Fruit fly (Drosophila melanogaster) whole organism: ENCODE results near the gene Neurochondrin.

Experiments used
- CG8478 ChIP-seq: fragments of >200 bp; optimal IDR thresholded peaks from 2 replicates; lab custom pipeline; 2018; ENCODE audit warnings: inconsistent platforms
- Dll ChIP-seq: fragments of >200 bp; optimal IDR thresholded peaks from 2 replicates; lab custom pipeline; 2017
- EcR ChIP-seq, 2 experiments: fragments of >200 bp; optimal IDR thresholded peaks; 2 replicates each; lab custom pipeline; 2017; ENCODE audit warnings: missing biosample characterization in 2 of 2, missing genetic modification characterization in 2 of 2, missing genetic modification reagents in 2 of 2
- pan ChIP-seq: fragments of >200 bp; optimal IDR thresholded peaks from 2 replicates; lab custom pipeline; 2017
- psq ChIP-seq: fragments of >200 bp; optimal IDR thresholded peaks from 2 replicates; lab custom pipeline; 2017
- usp ChIP-seq: fragments of >200 bp; optimal IDR thresholded peaks from 2 replicates; lab custom pipeline; 2017; ENCODE audit warnings: missing biosample characterization, missing genetic modification characterization, mixed read lengths

Gene Neurochondrin

dm6 chr3R:6467646-6468350 lies 439 bp upstream of the Neurochondrin start:
- TF ChIP-seq pan (lab: Kevin White, UChicago) (no peak), usp (GFP tag; lab: Kevin White, UChicago) (no peak), Dll (no peak), CG8478 (lab: Kevin White, UChicago) (no peak), psq (lab: Kevin White, UChicago) (no peak), EcR (GFP tag; optimal IDR thresholded peaks at IDR 0.05; lab: Kevin White, UChicago) (no peak)

- peak; percentile 17 for TF ChIP-seq Dll
- no peak for TF ChIP-seq pan (lab: Kevin White, UChicago)
Measured at dm6 chr3R:6474430-6474829, 6.2 kb downstream of the Neurochondrin start.

DNA sequence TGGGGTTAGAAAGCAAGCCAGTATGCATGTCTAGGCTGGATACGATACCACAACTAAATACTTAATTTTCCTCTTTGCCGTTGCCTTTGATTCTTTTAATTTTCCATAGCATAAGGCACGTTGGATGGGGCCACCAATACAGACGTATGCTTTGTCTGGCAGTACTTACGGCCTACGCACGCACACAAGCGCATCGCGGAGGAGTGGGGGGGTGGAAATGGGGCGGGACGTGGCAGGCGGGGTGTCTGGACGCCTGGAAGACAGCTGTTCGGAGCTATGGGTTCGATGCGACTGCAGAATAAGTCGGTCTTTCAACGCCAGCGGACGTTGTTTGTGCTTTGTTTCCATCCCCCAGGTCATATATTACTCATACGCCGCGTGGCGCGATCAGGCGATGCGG lies 8.2 kb downstream of the Neurochondrin start:
- TF ChIP-seq Dll (no peak), usp (GFP tag; lab: Kevin White, UChicago) (no peak), EcR (GFP tag; optimal IDR thresholded peaks at IDR 0.05; lab: Kevin White, UChicago) (no peak)

DNA sequence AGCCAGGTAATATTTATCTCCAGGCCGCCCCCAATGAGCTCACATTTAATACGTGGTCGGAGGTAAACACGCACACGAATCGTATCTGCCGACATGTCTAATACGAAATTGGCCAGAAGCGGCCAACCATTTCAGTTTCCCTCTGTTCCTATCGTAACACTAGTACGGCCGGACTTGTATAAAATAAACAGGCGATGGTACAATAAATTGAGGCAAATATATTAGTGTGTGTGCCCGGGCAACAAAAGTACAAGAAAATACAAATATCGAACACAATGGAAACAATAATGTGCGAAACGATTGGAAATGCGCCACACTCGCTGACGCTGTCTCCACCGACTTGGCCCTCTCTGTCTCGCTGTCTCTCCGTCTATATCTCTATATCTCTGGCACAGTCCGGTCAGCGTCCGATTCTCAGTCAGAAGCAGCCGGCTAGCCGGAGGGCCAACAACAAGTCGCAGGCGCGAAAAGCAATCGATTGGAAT lies 9.7 kb downstream of the Neurochondrin start, which contains the start of gene CG15186:
CG15186 (plus strand) TSS at position 435 of the 485 bp plus-strand sequence.
- TF ChIP-seq EcR (GFP tag; optimal IDR thresholded peaks at IDR 0.05; lab: Kevin White, UChicago): no peak
- no peak for TF ChIP-seq psq (lab: Kevin White, UChicago)
- no peak for TF ChIP-seq Dll
- no peak for TF ChIP-seq pan (lab: Kevin White, UChicago)
- no peak for TF ChIP-seq usp (GFP tag; lab: Kevin White, UChicago)
- no peak for TF ChIP-seq CG8478 (lab: Kevin White, UChicago)

DNA sequence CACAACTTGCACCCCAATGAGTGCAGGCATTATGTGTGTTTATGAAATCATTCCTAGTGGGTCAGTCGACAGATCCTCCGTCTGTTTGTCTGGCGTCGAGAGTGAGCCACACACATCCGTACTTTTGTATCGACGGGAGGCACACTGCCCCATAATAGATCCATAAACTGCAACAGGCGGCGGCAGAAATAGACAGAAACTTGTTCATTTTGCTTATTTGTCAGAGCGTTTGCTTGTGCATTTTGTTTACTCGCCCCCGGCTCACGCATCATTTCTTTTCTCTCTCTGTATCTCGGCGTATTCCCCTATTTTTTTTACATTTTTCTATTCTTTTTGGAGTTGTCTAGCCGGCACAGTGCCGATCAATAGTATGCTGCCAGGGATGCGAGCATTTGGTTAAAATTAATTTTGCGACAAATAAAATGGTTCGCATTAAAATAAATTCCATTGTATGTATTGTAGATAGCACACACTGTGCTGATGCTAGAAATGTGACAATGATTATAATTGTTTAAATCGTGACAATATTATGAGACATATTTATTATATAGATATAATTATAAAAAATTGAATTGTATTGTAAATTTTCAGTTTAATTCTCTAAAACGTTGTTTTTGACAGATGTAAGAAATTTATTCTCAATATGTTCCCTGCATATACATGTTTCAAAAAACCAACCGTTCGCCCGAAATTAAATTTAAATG lies 13.7 kb downstream of the Neurochondrin start:
- no peak for TF ChIP-seq pan (lab: Kevin White, UChicago)
- TF ChIP-seq CG8478 (lab: Kevin White, UChicago): no peak
- TF ChIP-seq usp (GFP tag; lab: Kevin White, UChicago): no peak
- TF ChIP-seq Dll: no peak
- no peak for TF ChIP-seq psq (lab: Kevin White, UChicago)
- no peak for TF ChIP-seq EcR (GFP tag; optimal IDR thresholded peaks at IDR 0.05; lab: Kevin White, UChicago)

DNA sequence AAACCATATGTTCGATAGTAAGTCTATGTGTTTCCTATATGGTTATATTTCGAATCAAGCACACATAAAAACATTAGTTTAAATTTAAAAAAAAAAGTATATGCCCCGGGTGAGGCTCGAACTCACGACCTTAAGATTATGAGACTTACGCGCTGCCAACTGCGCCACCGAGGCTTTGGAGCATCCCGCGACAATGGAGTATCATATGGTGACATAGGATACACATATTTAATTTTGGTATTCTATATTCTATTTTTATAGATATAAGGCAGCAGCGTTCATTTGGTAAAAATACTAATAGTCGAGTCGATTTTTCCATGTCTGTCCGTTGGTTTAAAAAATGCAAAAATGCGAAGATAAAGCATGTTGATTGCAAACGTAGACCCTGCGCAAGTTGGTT lies 27.7 kb downstream of the Neurochondrin start:
- TF ChIP-seq EcR (GFP tag; optimal IDR thresholded peaks at IDR 0.05; lab: Kevin White, UChicago) (no peak), CG8478 (lab: Kevin White, UChicago) (no peak), pan (lab: Kevin White, UChicago) (no peak), usp (GFP tag; lab: Kevin White, UChicago) (no peak), psq (lab: Kevin White, UChicago) (no peak), Dll (no peak)

DNA sequence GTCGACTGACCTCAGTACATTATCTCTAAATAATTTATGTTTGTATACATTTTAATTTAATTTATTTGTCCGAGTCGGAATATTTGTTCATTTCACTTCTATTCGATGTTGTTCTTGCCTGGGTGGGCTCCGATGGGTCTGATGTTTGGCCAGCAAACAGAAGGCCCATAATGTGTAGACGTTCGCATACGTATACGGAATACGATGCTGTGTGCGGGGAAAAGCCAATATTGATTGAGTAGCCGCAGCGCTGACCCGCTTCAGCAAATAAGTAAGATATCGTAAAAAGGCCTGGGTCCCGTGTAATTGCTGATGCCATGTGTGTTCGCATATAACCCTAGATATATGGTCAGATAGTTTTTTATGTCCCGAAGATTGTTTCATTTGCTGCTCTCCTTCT lies 36.2 kb downstream of the Neurochondrin start:
- TF ChIP-seq Dll (no peak), CG8478 (lab: Kevin White, UChicago) (no peak), pan (lab: Kevin White, UChicago) (no peak), EcR (GFP tag; optimal IDR thresholded peaks at IDR 0.05; lab: Kevin White, UChicago) (no peak), psq (lab: Kevin White, UChicago) (no peak), usp (GFP tag; lab: Kevin White, UChicago) (no peak)
